Worm (Caenorhabditis elegans) whole organism, mixed stage, embryonic: Measurements from ENCODE around the gene mksr-1.

ENCODE experiments used
- ceh-39 ChIP-seq: fragments of 150-350 bp; optimal IDR thresholded peaks from 2 replicates; lab custom pipeline; 2014; ENCODE audit warnings: missing biosample characterization, missing genetic modification characterization
- ceh-83 ChIP-seq: fragments of 200-800 bp; sonication (Bioruptor generic); optimal IDR thresholded peaks from 2 replicates; lab custom pipeline; 2018; ENCODE audit warnings: mild to moderate bottlenecking, missing genetic modification characterization, missing compliant biosample characterization
- ces-1 ChIP-seq: fragments of 150-350 bp; optimal IDR thresholded peaks from 2 replicates; lab custom pipeline; 2014; ENCODE audit warnings: missing biosample characterization, missing genetic modification reagents, missing genetic modification characterization
- elt-3 ChIP-seq: fragments of 150-350 bp; optimal IDR thresholded peaks from 2 replicates; lab custom pipeline; 2014; ENCODE audit warnings: missing biosample characterization, missing genetic modification characterization
- lsy-2 ChIP-seq: fragments of 150-350 bp; optimal IDR thresholded peaks from 2 replicates; lab custom pipeline; 2014; ENCODE audit warnings: missing biosample characterization, missing genetic modification characterization
- nhr-237 ChIP-seq: fragments of 150-350 bp; optimal IDR thresholded peaks from 2 replicates; lab custom pipeline; 2014; ENCODE audit warnings: missing biosample characterization, missing genetic modification characterization
- nhr-28 ChIP-seq: fragments of 150-350 bp; optimal IDR thresholded peaks from 2 replicates; lab custom pipeline; 2014; ENCODE audit warnings: missing biosample characterization, missing genetic modification characterization
- snpc-4 ChIP-seq: fragments of 150-350 bp; optimal IDR thresholded peaks from 2 replicates; lab custom pipeline; 2014; ENCODE audit warnings: missing biosample characterization, missing genetic modification characterization
- unc-62 ChIP-seq: fragments of 150-350 bp; optimal IDR thresholded peaks from 2 replicates; lab custom pipeline; 2014; ENCODE audit warnings: missing biosample characterization, missing genetic modification reagents, missing genetic modification characterization
- zip-8 ChIP-seq: fragments of 150-350 bp; optimal IDR thresholded peaks from 2 replicates; lab custom pipeline; 2014; ENCODE audit warnings: missing biosample characterization, missing genetic modification characterization

DNA sequence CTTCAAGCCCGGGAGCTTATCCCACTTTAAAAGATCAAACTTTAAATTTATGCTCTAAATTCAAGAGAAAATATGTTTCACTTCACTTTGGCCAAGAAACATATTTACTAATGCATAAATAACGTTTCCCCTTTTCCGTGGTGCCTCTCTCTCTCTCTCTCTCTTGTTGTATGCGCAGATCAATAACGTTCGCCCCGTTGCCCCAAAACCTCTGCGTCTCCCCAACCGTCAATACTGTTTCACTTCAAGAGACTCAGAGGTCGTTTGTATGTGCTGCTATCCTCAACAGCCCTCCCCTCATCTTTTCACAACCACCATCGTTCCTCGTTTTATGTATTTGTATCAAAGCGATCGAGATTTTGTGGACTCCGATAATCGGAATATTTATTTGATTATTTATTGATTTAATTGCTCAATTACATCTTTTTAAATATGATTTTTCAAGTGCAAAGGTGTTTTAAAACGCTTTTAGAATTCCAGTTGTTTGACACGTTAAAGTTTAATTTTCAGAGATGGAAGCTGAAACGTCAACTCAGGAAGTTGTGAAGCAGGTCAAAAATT, 34.9 kb upstream of the mksr-1 start, which contains the start of gene ife-4:
- TF ChIP-seq elt-3 (tag; lab: Kevin White, UChicago) (no peak), snpc-4 (tag; lab: Kevin White, UChicago) (no peak), ces-1 (peak; percentile 75), zip-8 (tag; lab: Kevin White, UChicago) (no peak), ceh-83 (no peak), unc-62 (GFP tag; lab: Kevin White, UChicago) (peak; percentile 43), nhr-237 (tag; lab: Kevin White, UChicago) (no peak), nhr-28 (tag; lab: Kevin White, UChicago) (no peak), ceh-39 (tag; lab: Kevin White, UChicago) (peak; percentile 45), lsy-2 (tag; lab: Kevin White, UChicago) (peak; percentile 5)
